Worm (Caenorhabditis elegans) whole organism, late embryonic: ENCODE measurements around the gene cul-5.

Source experiments
- C08G9.2 ChIP-seq: sonication (generic microtip); optimal IDR thresholded peaks from 2 replicates; lab custom pipeline; 2016; ENCODE audit warnings: mild to moderate bottlenecking, missing genetic modification characterization, moderate library complexity, missing compliant biosample characterization
- C38D4.7 ChIP-seq: fragments of 200-800 bp; sonication (Bioruptor generic); optimal IDR thresholded peaks from 2 replicates; lab custom pipeline; 2018; ENCODE audit warnings: mild to moderate bottlenecking, missing genetic modification characterization, moderate library complexity, missing compliant biosample characterization
- F13H6.1 ChIP-seq: sonication (generic microtip); optimal IDR thresholded peaks from 2 replicates; lab custom pipeline; 2016; ENCODE audit warnings: missing genetic modification characterization, missing compliant biosample characterization
- K09A11.1 ChIP-seq: sonication (generic microtip); optimal IDR thresholded peaks from 2 replicates; lab custom pipeline; 2017; ENCODE audit warnings: antibody characterized with exemption, mild to moderate bottlenecking, missing genetic modification characterization, missing compliant biosample characterization; ENCODE audit not compliant: insufficient read depth
- Y22D7AL.16 ChIP-seq: sonication (generic microtip); optimal IDR thresholded peaks from 2 replicates; lab custom pipeline; 2016; ENCODE audit warnings: missing genetic modification characterization, missing compliant biosample characterization
- ahr-1 ChIP-seq: sonication (generic microtip); optimal IDR thresholded peaks from 2 replicates; lab custom pipeline; 2016; ENCODE audit warnings: missing genetic modification characterization, missing compliant biosample characterization
- ceh-14 ChIP-seq: sonication (generic microtip); optimal IDR thresholded peaks from 2 replicates; lab custom pipeline; 2016; ENCODE audit warnings: missing genotype, missing genetic modification characterization, missing compliant biosample characterization
- ceh-18 ChIP-seq: sonication (generic microtip); optimal IDR thresholded peaks from 2 replicates; lab custom pipeline; 2016; ENCODE audit warnings: missing genetic modification characterization, missing compliant biosample characterization
- ceh-19 ChIP-seq: fragments of 200-800 bp; sonication (Bioruptor generic); optimal IDR thresholded peaks from 2 replicates; lab custom pipeline; 2018; ENCODE audit warnings: mild to moderate bottlenecking, missing genetic modification characterization, missing compliant biosample characterization
- ceh-2 ChIP-seq: sonication (generic microtip); optimal IDR thresholded peaks from 2 replicates; lab custom pipeline; 2016; ENCODE audit warnings: missing genotype, missing genetic modification characterization, missing compliant biosample characterization
- ceh-22 ChIP-seq: sonication (generic microtip); optimal IDR thresholded peaks from 2 replicates; lab custom pipeline; 2017; ENCODE audit warnings: missing biosample characterization, missing genetic modification characterization
- ceh-31 ChIP-seq: sonication (generic microtip); optimal IDR thresholded peaks from 2 replicates; lab custom pipeline; 2016; ENCODE audit warnings: missing genetic modification characterization, missing compliant biosample characterization
- ceh-34 ChIP-seq: sonication (generic microtip); optimal IDR thresholded peaks from 2 replicates; lab custom pipeline; 2016; ENCODE audit warnings: mild to moderate bottlenecking, missing genetic modification characterization, missing compliant biosample characterization
- ceh-48 ChIP-seq: sonication (generic microtip); optimal IDR thresholded peaks from 2 replicates; lab custom pipeline; 2016; ENCODE audit warnings: missing genetic modification characterization, inconsistent platforms, missing compliant biosample characterization
- ceh-6 ChIP-seq: fragments of 200-800 bp; sonication (Bioruptor generic); optimal IDR thresholded peaks from 2 replicates; lab custom pipeline; 2018; ENCODE audit warnings: mild to moderate bottlenecking, missing genetic modification characterization, missing compliant biosample characterization
- che-1 ChIP-seq: sonication (generic microtip); optimal IDR thresholded peaks from 2 replicates; lab custom pipeline; 2016; ENCODE audit warnings: mild to moderate bottlenecking, missing genetic modification characterization, missing compliant biosample characterization
- elt-2 ChIP-seq: sonication (generic microtip); optimal IDR thresholded peaks from 2 replicates; lab custom pipeline; 2016; ENCODE audit warnings: missing genetic modification reagents, missing genetic modification characterization, missing compliant biosample characterization
- elt-4 ChIP-seq: sonication (generic microtip); optimal IDR thresholded peaks from 2 replicates; lab custom pipeline; 2016; ENCODE audit warnings: missing genetic modification characterization, missing compliant biosample characterization
- ets-4 ChIP-seq: sonication (generic microtip); optimal IDR thresholded peaks from 2 replicates; lab custom pipeline; 2016; ENCODE audit warnings: missing genetic modification characterization, missing compliant biosample characterization
- fax-1 ChIP-seq: sonication (generic microtip); optimal IDR thresholded peaks from 2 replicates; lab custom pipeline; 2016; ENCODE audit warnings: missing genotype, missing genetic modification characterization, missing compliant biosample characterization
- fkh-10 ChIP-seq: fragments of 150-350 bp; optimal IDR thresholded peaks from 2 replicates; lab custom pipeline; 2014; ENCODE audit warnings: missing biosample characterization, missing genetic modification reagents, missing genetic modification characterization
- hlh-13 ChIP-seq: fragments of 200-800 bp; sonication (Bioruptor generic); optimal IDR thresholded peaks from 2 replicates; lab custom pipeline; 2018; ENCODE audit warnings: mild to moderate bottlenecking, missing genetic modification characterization, missing compliant biosample characterization
- hlh-15 ChIP-seq: sonication (generic microtip); optimal IDR thresholded peaks from 2 replicates; lab custom pipeline; 2016; ENCODE audit warnings: missing genetic modification characterization, missing compliant biosample characterization
- hlh-30 ChIP-seq: sonication (generic microtip); optimal IDR thresholded peaks from 2 replicates; lab custom pipeline; 2017; ENCODE audit warnings: antibody characterized with exemption, missing genetic modification characterization, missing compliant biosample characterization; ENCODE audit not compliant: insufficient read depth
- hlh-6 ChIP-seq: sonication (generic microtip); optimal IDR thresholded peaks from 2 replicates; lab custom pipeline; 2016; ENCODE audit warnings: missing genotype, missing genetic modification characterization, missing compliant biosample characterization
- hlh-8 ChIP-seq: sonication (generic microtip); optimal IDR thresholded peaks from 2 replicates; lab custom pipeline; 2016; ENCODE audit warnings: missing genotype, missing genetic modification characterization, missing compliant biosample characterization
- nfya-1 ChIP-seq: sonication (generic microtip); optimal IDR thresholded peaks from 2 replicates; lab custom pipeline; 2017; ENCODE audit warnings: missing genetic modification characterization, mild to moderate bottlenecking, missing compliant biosample characterization, antibody characterized with exemption, moderate library complexity
- nhr-11 ChIP-seq: fragments of 150-350 bp; optimal IDR thresholded peaks from 2 replicates; lab custom pipeline; 2014; ENCODE audit warnings: missing biosample characterization, missing genetic modification characterization
- nhr-232 ChIP-seq: sonication (generic microtip); optimal IDR thresholded peaks from 2 replicates; lab custom pipeline; 2016; ENCODE audit warnings: missing genetic modification characterization, missing compliant biosample characterization
- npax-4 ChIP-seq: sonication (generic microtip); optimal IDR thresholded peaks from 2 replicates; lab custom pipeline; 2016; ENCODE audit warnings: missing genetic modification characterization, missing compliant biosample characterization
- odd-2 ChIP-seq: sonication (generic microtip); optimal IDR thresholded peaks from 2 replicates; lab custom pipeline; 2017; ENCODE audit warnings: antibody characterized with exemption, mild to moderate bottlenecking, missing genetic modification characterization, missing compliant biosample characterization
- pag-3 ChIP-seq: sonication (generic microtip); optimal IDR thresholded peaks from 2 replicates; lab custom pipeline; 2016; ENCODE audit warnings: missing compliant biosample characterization, missing genetic modification characterization, borderline replicate concordance
- pha-2 ChIP-seq: sonication (generic microtip); optimal IDR thresholded peaks from 2 replicates; lab custom pipeline; 2017; ENCODE audit warnings: mild to moderate bottlenecking, missing genetic modification characterization, missing compliant biosample characterization
- pqm-1 ChIP-seq: sonication (generic microtip); optimal IDR thresholded peaks from 2 replicates; lab custom pipeline; 2016; ENCODE audit warnings: missing genetic modification characterization, missing compliant biosample characterization
- pros-1 ChIP-seq: fragments of 150-350 bp; optimal IDR thresholded peaks from 2 replicates; lab custom pipeline; 2014; ENCODE audit warnings: missing biosample characterization, missing genetic modification reagents, missing genetic modification characterization
- ref-2 ChIP-seq: sonication (generic microtip); optimal IDR thresholded peaks from 2 replicates; lab custom pipeline; 2016; ENCODE audit warnings: missing genetic modification characterization, missing compliant biosample characterization
- rnt-1 ChIP-seq: sonication (generic microtip); optimal IDR thresholded peaks from 2 replicates; lab custom pipeline; 2016; ENCODE audit warnings: missing genetic modification characterization, missing compliant biosample characterization
- sdc-2 ChIP-seq: sonication (generic microtip); optimal IDR thresholded peaks from 2 replicates; lab custom pipeline; 2016; ENCODE audit warnings: missing genotype, missing genetic modification characterization, missing compliant biosample characterization
- sox-2 ChIP-seq: fragments of 200-800 bp; sonication (Bioruptor generic); IDR thresholded peaks from 2 replicates; pipeline ENCODE4 v1.3.6; 2022; ENCODE audit warnings: missing genetic modification reagents, missing genetic modification characterization, missing compliant biosample characterization
- syd-9 ChIP-seq: sonication (generic microtip); optimal IDR thresholded peaks from 2 replicates; lab custom pipeline; 2016; ENCODE audit warnings: mild to moderate bottlenecking, missing genetic modification characterization, moderate library complexity, missing compliant biosample characterization
- tbx-2 ChIP-seq: sonication (generic microtip); optimal IDR thresholded peaks from 2 replicates; lab custom pipeline; 2016; ENCODE audit warnings: missing genetic modification characterization, missing compliant biosample characterization
- tbx-7 ChIP-seq: sonication (generic microtip); optimal IDR thresholded peaks from 2 replicates; lab custom pipeline; 2016; ENCODE audit warnings: missing genotype, missing genetic modification characterization, missing compliant biosample characterization
- unc-3 ChIP-seq, 2 experiments: fragments of 200-800 bp in 1 of 2; sonication (Bioruptor generic) in 1 of 2; sonication (generic microtip) in 1 of 2; conservative IDR thresholded peaks in 1 of 2; optimal IDR thresholded peaks in 1 of 2; 2 replicates each; pipeline versions ENCODE4 v1.3.6 to Lab custom; 2016 to 2022; ENCODE audit warnings: missing compliant biosample characterization in 2 of 2, missing genetic modification characterization in 2 of 2, missing genetic modification reagents in 1 of 2
- unc-42 ChIP-seq: sonication (generic microtip); optimal IDR thresholded peaks from 2 replicates; lab custom pipeline; 2016; ENCODE audit warnings: missing genotype, missing genetic modification characterization, missing compliant biosample characterization
- zip-5 ChIP-seq: sonication (generic microtip); optimal IDR thresholded peaks from 2 replicates; lab custom pipeline; 2016; ENCODE audit warnings: missing genetic modification characterization, missing compliant biosample characterization

The cul-5 gene

ce11 chrV:10173653-10174052 lies 5.7 kb upstream of the cul-5 start, which contains the start of gene egl-3:
TSS of gene egl-3 (minus strand) at chrV:10173753.
- TF ChIP-seq nhr-11 (tag; lab: Kevin White, UChicago) (no peak), fkh-10 (GFP tag; lab: Kevin White, UChicago) (no peak), ceh-22 (tag; lab: Kevin White, UChicago) (no peak), tbx-2 (tag; lab: Kevin White, UChicago) (no peak), pha-2 (tag; lab: Kevin White, UChicago) (no peak), odd-2 (no peak), rnt-1 (tag; lab: Kevin White, UChicago) (no peak), C38D4.7 (no peak), che-1 (tag; lab: Kevin White, UChicago) (no peak), sdc-2 (tag; lab: Kevin White, UChicago) (no peak), hlh-13 (GFP tag; lab: Kevin White, UChicago) (no peak), ahr-1 (tag; lab: Kevin White, UChicago) (no peak)

DNA sequence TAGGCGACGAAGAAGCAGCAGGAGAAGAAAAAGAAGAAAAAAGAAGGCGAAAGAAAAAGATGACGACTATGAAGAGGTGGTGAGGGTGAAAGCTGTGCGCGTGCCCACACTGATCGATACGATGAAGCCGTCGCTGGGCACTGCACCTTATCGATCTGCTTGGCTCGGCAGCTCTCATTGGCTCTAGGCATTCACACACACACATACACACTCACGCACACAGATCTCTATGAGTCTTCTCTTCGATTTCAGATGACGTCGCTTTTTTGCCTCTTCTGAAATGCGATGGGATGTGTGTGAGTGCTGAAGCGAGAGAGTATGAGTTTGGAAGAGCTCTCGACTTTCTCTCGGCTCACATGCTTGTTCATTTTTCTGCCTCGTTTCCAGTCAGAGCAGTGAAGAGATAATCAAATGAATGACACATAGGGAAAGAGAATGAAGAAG lies 4.7 kb upstream of the cul-5 start:
- TF ChIP-seq ceh-19 (GFP tag; lab: Kevin White, UChicago), result peak; percentile 31
- peak; percentile 96 for TF ChIP-seq nfya-1 (tag; lab: Kevin White, UChicago)
- TF ChIP-seq Y22D7AL.16 (tag; lab: Kevin White, UChicago), result no peak
- TF ChIP-seq ceh-18 (tag; lab: Kevin White, UChicago), result peak; percentile 41
- no peak for TF ChIP-seq nhr-11 (tag; lab: Kevin White, UChicago)
- TF ChIP-seq npax-4, result no peak
- no peak for TF ChIP-seq unc-3 (GFP tag; conservative IDR thresholded peaks at IDR 0.05; lab: Robert Waterston, UW)
- TF ChIP-seq unc-3 (tag; optimal IDR thresholded peaks at IDR 0.05; lab: Kevin White, UChicago), result peak; percentile 32
- peak; percentile 83 for TF ChIP-seq ceh-14
- TF ChIP-seq ets-4 (tag; lab: Kevin White, UChicago), result no peak
- TF ChIP-seq ceh-34 (tag; lab: Kevin White, UChicago), result peak; percentile 24
- no peak for TF ChIP-seq elt-4 (tag; lab: Kevin White, UChicago)
- TF ChIP-seq K09A11.1 (tag; lab: Kevin White, UChicago), result no peak
- TF ChIP-seq unc-42 (tag; lab: Kevin White, UChicago), result peak; percentile 96
- peak; percentile 66 for TF ChIP-seq hlh-30 (tag; lab: Kevin White, UChicago)
- no peak for TF ChIP-seq pros-1 (tag; lab: Kevin White, UChicago)
- TF ChIP-seq ceh-31 (tag; lab: Kevin White, UChicago), result peak; percentile 82
- TF ChIP-seq tbx-7, result no peak
- TF ChIP-seq ceh-6 (GFP tag; lab: Kevin White, UChicago), result no peak
- TF ChIP-seq tbx-2 (tag; lab: Kevin White, UChicago), result peak; percentile 37
- no peak for TF ChIP-seq hlh-6 (tag; lab: Kevin White, UChicago)
- no peak for TF ChIP-seq ref-2 (tag; lab: Kevin White, UChicago)
- TF ChIP-seq ceh-48 (tag; lab: Kevin White, UChicago), result peak; percentile 99
- no peak for TF ChIP-seq pqm-1 (tag; lab: Kevin White, UChicago)

- peak; percentile 85 for TF ChIP-seq ref-2 (tag; lab: Kevin White, UChicago)
- TF ChIP-seq syd-9 (tag; lab: Kevin White, UChicago), result no peak
- TF ChIP-seq F13H6.1 (tag; lab: Kevin White, UChicago), result peak; percentile 67
- TF ChIP-seq ceh-31 (tag; lab: Kevin White, UChicago), result peak; percentile 94
- TF ChIP-seq rnt-1 (tag; lab: Kevin White, UChicago), result peak; percentile 22
- TF ChIP-seq zip-5 (tag; lab: Kevin White, UChicago), result peak; percentile 52
- peak; percentile 31 for TF ChIP-seq nfya-1 (tag; lab: Kevin White, UChicago)
- TF ChIP-seq tbx-2 (tag; lab: Kevin White, UChicago), result peak; percentile 75
- peak; percentile 52 for TF ChIP-seq hlh-8 (tag; lab: Kevin White, UChicago)
- TF ChIP-seq ceh-34 (tag; lab: Kevin White, UChicago), result peak; percentile 67
- no peak for TF ChIP-seq nhr-232 (tag; lab: Kevin White, UChicago)
- peak; percentile 79 for TF ChIP-seq ceh-14
- TF ChIP-seq C08G9.2 (tag; lab: Kevin White, UChicago), result peak; percentile 77
- TF ChIP-seq sox-2 (GFP tag; lab: Robert Waterston, UW), result no peak
- peak; percentile 49 for TF ChIP-seq ahr-1 (tag; lab: Kevin White, UChicago)
- peak; percentile 63 for TF ChIP-seq ceh-2 (tag; lab: Kevin White, UChicago)
- peak; percentile 54 for TF ChIP-seq ceh-18 (tag; lab: Kevin White, UChicago)
- TF ChIP-seq tbx-7, result peak; percentile 71
- peak; percentile 37 for TF ChIP-seq ceh-48 (tag; lab: Kevin White, UChicago)
- TF ChIP-seq npax-4, result no peak
- peak; percentile 54 for TF ChIP-seq elt-2
- TF ChIP-seq hlh-15 (tag; lab: Kevin White, UChicago), result no peak
- TF ChIP-seq fax-1, result peak; percentile 39
- TF ChIP-seq pag-3, result no peak
- TF ChIP-seq unc-42 (tag; lab: Kevin White, UChicago), result peak; percentile 19
- TF ChIP-seq ets-4 (tag; lab: Kevin White, UChicago), result peak; percentile 73
- TF ChIP-seq sdc-2 (tag; lab: Kevin White, UChicago), result peak; percentile 23
- TF ChIP-seq, all 69 proteins: peak for 21
Observed at ce11 chrV:10178166-10178565, 1.2 kb upstream of the cul-5 start.
